Worm (Caenorhabditis elegans) whole organism, dauer: ENCODE measurements around the gene H03G16.1.

Source experiments
- unc-62 ChIP-seq: sonication (generic microtip); optimal IDR thresholded peaks from 2 replicates; lab custom pipeline; 2017; ENCODE audit warnings: missing biosample characterization, missing genetic modification reagents, missing genetic modification characterization

H03G16.1 gene

DNA sequence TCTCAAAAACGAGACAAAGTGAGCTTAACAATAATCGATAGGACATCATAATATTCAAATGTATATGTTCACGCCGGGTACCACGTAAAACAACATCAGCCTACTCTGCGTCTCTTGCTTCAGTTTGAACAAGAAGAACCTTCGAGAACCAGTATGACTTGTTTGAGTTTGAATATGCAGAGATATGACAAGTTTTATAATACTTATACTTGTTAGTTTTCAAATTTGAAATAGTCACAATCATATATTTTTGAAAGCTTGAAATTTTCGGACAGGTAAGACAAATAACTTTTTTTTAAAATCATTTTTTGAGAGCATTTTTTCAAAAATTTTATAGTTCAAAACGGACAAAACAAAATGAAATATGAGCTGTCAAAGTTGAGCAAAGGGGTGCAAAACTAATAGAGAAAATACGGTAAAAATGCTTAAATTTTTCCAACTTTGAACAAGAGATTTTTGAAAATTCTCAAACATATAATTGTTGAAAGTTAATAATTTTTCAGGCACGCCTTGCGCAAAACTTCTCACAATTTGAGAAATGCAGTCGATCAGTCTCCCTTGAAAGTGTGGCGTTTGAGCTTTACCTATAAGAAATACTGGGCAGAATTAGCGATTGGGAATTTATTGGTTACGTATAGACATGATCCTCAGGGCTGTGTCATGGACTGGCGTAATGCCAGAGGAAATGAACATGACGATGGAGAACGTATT lies at the start of gene H03G16.1:
TSS of gene H03G16.1 (plus strand) at position 661 of the 711 bp plus-strand sequence.
- TF ChIP-seq unc-62 (GFP tag; lab: Kevin White, UChicago), result no peak

DNA sequence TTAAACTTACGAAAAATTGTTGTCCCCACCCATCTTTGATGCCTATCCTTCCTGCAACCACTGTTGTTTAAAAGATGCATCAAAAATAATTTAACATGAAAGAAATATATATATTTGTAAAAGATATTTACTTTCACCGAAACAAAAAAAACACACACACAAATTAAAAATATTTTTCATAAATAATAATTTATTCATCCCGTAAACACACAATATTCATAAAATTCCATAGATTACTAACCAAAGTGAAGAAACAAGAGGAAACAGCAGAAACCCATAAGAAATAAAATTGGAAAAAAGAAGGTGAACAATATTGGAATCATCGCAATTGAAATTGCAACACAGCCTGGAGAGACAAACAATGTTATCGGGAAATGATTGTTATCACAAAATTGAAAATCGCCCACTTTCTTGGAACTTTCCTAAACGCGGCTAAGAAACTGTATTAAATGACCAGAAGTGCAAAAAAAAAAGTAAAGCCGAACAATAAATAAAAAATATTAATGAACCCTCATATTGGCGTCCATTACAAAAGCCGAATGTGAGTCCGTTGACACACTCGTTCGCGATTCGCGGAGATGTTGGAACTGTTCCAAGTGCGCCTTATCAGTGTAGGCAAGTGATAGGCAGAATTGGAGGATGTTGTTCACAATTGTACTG lies 49.7 kb upstream of the H03G16.1 start, which contains the start of gene slc-25A18.1:
TSS of gene slc-25A18.1 (minus strand) at position 51 of the 660 bp plus-strand sequence.
- TF ChIP-seq unc-62 (GFP tag; lab: Kevin White, UChicago), result no peak

DNA sequence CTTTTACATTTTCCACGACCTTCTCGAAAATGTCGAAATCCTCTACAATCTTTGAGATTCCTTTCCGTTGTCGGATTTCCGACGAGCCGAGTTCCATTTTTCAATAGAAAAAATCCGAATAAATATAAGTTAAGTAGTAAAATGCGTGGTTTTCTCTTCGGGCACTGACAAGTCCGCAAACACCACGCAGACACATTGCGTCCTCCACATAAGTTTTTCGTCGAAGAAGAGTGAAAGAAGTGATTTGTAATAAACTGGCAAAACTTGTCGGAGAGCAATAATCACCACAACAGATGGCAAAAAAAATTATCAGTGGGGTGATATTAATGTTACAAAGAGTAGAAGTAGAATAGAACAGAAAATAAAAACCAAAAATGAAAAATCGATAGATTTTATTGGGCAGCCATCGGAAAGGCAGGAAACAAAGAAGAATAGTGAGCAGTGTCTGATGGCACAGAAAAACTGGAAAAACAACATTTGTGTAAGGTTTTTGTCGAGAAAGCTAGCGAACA lies 46.8 kb upstream of the H03G16.1 start, which contains the start of gene ergi-2:
TSS of gene ergi-2 (minus strand) at position 462 of the 512 bp plus-strand sequence.
- no peak for TF ChIP-seq unc-62 (GFP tag; lab: Kevin White, UChicago)

DNA sequence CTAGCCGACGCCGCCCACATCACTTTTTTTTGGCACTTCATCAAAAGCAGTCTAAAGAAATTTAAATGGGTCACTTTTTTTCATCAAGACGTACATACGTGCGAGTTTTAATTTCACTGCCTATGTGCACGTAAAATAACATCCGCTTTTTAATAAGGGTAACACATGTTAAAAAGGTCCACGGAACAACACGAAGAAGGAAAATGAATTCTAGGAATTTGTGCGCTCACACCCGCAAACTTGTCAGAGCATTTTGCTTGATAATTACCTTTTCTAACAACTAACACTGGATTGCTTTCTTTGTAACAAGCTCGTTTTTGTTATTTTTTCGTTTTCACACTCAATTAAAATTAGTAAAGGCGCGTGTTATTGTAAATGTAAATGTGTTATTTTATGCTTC lies 45.0 kb upstream of the H03G16.1 start:
- TF ChIP-seq unc-62 (GFP tag; lab: Kevin White, UChicago), result no peak

DNA sequence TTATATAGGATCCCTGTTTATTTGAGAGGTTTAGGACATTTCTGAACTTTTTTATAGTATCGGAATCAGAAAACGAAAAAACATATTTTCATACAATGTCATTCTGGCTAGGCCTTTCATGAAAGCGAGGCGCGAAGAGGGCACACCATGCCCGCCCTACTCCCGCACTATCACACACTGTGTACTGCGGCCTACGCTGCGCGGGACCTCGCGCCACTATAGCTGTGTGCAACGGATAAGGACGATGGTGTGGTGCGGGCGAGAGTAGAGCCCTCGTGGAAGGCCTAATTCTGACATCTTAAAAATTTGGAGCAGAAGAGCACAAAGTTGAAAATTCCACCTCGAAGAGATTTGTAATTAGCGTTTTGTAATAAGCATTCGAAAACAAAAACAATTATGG lies 42.7 kb upstream of the H03G16.1 start:
- TF ChIP-seq unc-62 (GFP tag; lab: Kevin White, UChicago), result no peak

DNA sequence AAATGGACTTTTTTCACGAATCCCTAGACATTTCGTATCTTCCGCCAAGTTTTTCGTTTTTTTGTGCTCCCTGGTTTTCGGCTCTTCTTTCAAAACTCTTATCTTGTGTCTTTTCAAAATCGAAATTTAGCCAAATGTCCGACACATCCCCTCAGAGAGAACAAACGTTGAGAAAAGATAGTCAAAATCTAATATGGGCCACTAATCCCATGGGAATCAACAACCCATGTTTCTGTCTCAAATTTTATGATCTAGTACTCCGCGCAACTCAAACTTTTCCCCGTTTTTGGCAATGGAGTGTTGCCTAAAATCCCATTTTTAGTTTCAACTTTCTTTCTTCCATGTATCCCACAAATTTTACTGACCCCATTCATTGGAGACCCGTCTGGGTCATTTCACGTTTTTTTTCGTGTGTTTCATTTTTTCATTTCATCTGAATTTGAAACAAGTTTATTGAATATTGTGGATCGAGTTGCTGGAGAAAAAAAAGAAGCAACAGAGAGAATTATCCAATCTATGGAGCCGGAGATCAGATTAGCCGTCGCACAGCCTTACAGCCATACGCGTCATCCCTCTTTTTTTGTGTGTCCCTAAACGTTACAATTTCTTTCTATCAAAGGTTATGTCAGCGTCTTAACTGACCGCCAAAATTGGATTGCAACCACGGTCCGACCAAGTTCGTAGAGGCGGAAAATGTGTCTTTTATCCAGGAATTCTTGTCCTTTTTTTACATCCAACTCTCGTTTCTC lies 42.0 kb upstream of the H03G16.1 start:
- TF ChIP-seq unc-62 (GFP tag; lab: Kevin White, UChicago), result no peak

DNA sequence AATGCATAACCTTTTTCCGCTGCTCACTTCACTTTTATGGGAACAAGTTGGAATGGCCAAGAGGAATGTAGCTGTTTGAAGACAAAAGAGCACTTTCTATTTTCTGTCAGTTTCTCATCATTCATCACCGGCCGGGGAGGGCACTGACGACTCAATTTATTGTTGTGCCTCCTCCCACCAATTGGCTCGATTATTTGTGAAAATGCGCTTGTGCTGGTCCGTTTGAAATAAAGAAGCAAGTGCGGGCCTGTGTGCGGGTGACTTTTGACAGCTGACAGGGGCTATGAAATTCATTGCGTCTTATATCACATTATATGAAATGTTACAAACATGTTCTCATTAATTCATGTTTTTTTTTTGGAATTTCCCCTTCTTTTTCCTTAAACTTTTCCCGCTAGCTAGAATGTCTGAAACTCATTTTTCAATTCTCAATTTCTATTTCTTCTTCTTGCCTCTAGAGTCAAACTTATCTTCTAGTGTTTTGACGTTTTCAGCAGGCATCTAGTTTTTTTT lies 39.7 kb upstream of the H03G16.1 start:
- no peak for TF ChIP-seq unc-62 (GFP tag; lab: Kevin White, UChicago)

DNA sequence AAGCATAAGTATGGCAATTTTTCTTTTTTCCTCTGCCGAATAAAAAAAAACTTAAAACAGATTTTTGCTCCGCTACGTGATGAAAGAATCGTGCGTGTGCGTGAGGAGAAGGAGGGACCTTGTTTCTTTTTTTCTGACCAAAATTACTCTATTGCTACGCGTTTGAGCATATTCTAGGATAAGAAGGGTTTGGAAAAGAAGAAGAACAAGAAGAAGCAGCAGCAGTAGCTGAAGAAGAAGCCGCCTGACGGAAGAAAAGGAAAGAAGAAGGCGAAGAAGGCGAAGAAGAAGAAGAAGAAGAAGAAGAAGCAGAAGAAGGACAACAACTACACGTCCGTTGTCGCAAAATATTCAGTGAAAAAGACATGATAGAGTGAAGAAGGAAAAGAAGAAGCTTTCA lies 37.6 kb upstream of the H03G16.1 start:
- no peak for TF ChIP-seq unc-62 (GFP tag; lab: Kevin White, UChicago)

DNA sequence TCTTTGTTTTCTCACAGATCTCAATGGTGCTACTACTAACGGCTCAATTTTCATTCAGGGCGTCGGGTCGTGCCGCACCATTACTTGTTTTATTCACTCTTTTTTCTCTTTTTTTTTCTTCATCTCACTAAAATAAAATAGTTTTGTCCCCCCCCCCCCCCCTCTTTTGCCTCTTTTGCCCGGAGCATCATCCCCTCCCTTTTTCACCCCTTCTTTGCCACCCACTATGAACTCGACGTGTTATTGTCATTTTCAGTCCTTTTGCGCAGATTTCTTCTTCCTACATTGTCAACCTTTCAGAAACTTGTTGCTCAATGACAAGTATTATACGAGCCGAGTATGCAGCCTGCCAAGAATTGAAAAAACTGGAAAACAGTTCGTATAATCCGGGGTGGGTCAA lies 27.7 kb upstream of the H03G16.1 start, which contains the start of gene seb-3:
TSS of gene seb-3 (plus strand) at position 301 of the 400 bp plus-strand sequence.
- no peak for TF ChIP-seq unc-62 (GFP tag; lab: Kevin White, UChicago)

DNA sequence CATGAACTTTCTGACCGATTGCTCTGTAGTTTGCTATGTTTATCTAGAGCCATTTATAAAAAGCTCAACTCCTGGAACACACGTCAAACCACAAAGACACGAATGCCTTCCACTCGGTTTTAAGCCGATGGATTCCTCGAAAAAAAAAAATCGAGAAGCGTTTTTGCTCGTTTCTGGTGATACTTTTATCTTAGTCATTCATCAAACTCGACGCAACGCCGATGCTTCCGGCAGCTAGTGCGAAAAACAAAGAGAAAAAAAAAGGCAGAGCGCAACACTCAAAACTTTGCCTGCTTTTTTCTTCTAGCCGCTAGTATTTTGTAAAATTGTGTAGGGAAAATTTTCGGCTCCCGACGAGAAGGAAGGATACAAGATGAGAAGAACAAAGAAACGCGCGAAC lies 26.1 kb upstream of the H03G16.1 start:
- TF ChIP-seq unc-62 (GFP tag; lab: Kevin White, UChicago), result no peak

DNA sequence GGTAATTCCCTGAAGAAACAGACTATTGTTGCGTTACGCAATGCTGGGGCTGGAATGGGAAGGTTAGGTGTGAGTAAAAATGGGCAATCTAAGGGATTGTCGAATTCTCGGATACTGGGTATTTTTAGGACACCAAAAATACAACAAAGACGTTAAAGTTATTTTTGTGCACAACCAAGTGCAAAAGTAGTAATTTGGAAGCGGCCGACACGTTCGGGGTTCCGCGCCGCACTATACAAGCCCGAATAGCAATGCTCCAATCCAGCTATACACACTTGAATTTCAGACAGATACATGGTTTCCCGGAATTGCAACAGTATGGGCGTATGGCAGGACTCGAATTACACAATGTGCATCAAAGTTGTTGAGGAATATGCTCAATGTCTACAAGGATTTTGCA lies 25.7 kb upstream of the H03G16.1 start:
- no peak for TF ChIP-seq unc-62 (GFP tag; lab: Kevin White, UChicago)

DNA sequence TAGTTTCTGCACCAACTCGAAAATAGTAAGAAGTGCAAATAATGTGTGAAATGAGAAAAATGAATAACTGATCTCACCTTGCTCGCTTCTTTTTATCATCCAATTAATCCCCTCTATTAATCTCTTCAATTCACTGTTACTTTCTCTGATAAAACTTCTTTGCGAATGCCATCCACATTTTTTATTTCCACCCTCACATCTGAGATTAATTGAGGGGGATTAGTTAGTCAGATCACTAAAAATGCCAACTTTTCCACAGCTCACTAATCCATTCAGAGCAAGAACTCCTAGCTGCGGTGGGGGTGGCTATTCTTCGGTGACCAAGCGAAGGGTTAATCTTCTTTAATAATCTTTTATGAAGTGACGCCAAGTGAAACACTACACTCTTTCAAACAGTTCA lies 18.9 kb upstream of the H03G16.1 start, which contains the start of gene dsc-1:
TSS of gene dsc-1 (minus strand) at position 46 of the 400 bp plus-strand sequence.
- no peak for TF ChIP-seq unc-62 (GFP tag; lab: Kevin White, UChicago)

DNA sequence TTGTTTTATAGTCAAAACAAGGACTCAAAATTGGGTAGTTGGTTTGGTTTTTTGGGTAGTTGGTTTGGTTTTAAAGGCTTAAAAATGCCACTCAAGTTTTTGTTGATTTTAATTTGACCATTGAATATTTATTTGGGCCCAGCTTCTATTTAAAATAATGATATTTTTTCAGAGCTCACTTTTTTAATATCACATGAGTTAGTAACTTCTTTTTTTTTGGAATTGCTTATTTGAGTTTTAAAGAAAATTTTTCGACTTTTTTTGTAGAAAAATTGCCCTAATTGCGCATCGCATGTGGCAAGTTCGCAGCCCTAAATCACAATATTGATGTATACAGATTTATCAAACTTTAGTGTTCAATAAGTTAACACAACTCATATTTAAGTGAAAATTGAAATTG lies 17.9 kb upstream of the H03G16.1 start:
- no peak for TF ChIP-seq unc-62 (GFP tag; lab: Kevin White, UChicago)

DNA sequence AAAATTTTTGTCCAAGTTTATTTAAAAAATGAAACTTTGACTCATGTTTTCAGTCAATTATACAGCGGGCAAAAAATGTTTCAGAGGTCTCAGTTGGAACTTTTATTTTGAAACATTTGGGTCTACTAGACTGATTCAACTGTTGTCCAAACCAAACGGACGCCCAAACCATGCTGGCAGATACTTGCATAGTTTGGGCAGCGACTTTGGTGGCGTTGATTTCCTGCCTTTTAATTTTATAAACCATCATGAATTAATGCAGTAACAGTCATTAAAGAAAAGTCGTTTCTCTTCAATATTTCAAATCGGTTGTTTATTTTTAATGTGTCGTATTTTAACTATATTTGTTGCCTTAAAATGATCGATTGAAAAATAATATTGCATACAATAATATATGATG lies 17.4 kb upstream of the H03G16.1 start:
- TF ChIP-seq unc-62 (GFP tag; lab: Kevin White, UChicago), result no peak

DNA sequence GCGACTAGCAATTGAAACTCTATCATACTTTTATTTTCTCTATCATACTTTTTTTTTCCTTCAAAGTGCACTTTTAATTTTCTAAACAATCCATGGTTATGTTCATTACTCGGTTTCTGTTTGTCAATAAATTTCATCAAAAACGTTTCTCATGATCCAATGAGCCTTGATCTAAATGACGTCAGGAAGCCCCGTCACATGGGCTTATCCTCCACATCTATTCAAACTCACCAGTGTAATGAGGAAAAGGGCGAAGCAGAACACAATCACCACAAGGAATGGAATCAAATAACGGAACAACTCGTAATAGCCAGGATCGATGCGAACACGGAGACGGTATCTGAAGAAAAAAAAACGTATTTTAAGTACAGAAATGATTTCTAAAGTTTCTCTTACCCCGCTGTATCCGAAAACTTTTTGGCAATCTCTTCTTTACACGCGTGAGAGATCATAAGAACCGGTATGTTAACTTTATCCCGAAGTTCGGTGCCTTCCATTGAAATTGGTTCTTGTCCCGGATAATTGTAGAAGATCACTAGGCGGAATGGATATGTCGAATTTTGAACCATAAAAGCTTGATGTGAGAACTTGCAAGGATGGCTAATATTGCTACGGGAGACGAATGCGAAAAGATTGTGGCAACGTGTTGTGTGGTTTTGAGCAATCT lies 14.5 kb upstream of the H03G16.1 start:
- TF ChIP-seq unc-62 (GFP tag; lab: Kevin White, UChicago), result no peak
